Fruit fly (Drosophila melanogaster) whole organism, embryonic: ENCODE measurements around the gene CG13829.

Source experiments
- ATbp ChIP-seq: fragments of 200-800 bp; sonication (Bioruptor generic); optimal IDR thresholded peaks from 2 replicates; lab custom pipeline; 2017; ENCODE audit warnings: missing biosample characterization, mild to moderate bottlenecking, missing genetic modification characterization, missing genetic modification reagents
- Awh ChIP-seq: fragments of 200-800 bp; sonication (Bioruptor generic); IDR thresholded peaks from 2 replicates; pipeline ENCODE4, ENCODE4 v1.3.6; 2022; ENCODE audit warnings: missing biosample characterization, missing genetic modification characterization
- CG10543 ChIP-seq: fragments of 200-800 bp; sonication (Bioruptor generic); optimal IDR thresholded peaks from 3 replicates; lab custom pipeline; 2017; ENCODE audit warnings: missing biosample characterization, mild to moderate bottlenecking, missing genetic modification characterization, moderate library complexity
- CG10979 ChIP-seq: fragments of 200-800 bp; sonication (Bioruptor generic); optimal IDR thresholded peaks from 2 replicates; lab custom pipeline; 2018; ENCODE audit warnings: missing biosample characterization, mild to moderate bottlenecking, missing genetic modification characterization, moderate library complexity
- CG11085 ChIP-seq: fragments of 200-800 bp; sonication (Bioruptor generic); IDR thresholded peaks from 2 replicates; pipeline ENCODE4 v1.3.6; 2022; ENCODE audit warnings: missing biosample characterization, missing genetic modification characterization
- CG15696 ChIP-seq: fragments of 200-800 bp; sonication (Bioruptor generic); optimal IDR thresholded peaks from 2 replicates; lab custom pipeline; 2019; ENCODE audit warnings: missing biosample characterization, mild to moderate bottlenecking, missing genetic modification characterization, moderate library complexity
- CG1603 ChIP-seq: fragments of 200-800 bp; sonication (Bioruptor generic); optimal IDR thresholded peaks from 2 replicates; lab custom pipeline; 2019; ENCODE audit warnings: missing biosample characterization, mild to moderate bottlenecking, missing genetic modification characterization, moderate library complexity
- CG17359 ChIP-seq: fragments of 200-800 bp; sonication (Bioruptor generic); optimal IDR thresholded peaks from 3 replicates; lab custom pipeline; 2018; ENCODE audit warnings: missing biosample characterization, mild to moderate bottlenecking, missing genetic modification characterization, moderate library complexity
- CG18599 ChIP-seq: fragments of 200-800 bp; sonication (Bioruptor generic); optimal IDR thresholded peaks from 3 replicates; lab custom pipeline; 2017; ENCODE audit warnings: missing biosample characterization, missing genetic modification characterization, mild to moderate bottlenecking, moderate library complexity, missing genetic modification reagents
- CG2120 ChIP-seq: fragments of 200-800 bp; sonication (Bioruptor generic); optimal IDR thresholded peaks from 3 replicates; lab custom pipeline; 2016; ENCODE audit warnings: missing biosample characterization, missing genetic modification characterization
- CG30403 ChIP-seq: fragments of 200-800 bp; sonication (Bioruptor generic); optimal IDR thresholded peaks from 3 replicates; lab custom pipeline; 2016; ENCODE audit warnings: missing biosample characterization, missing genetic modification characterization
- CG30431 ChIP-seq: fragments of 200-800 bp; sonication (Bioruptor generic); optimal IDR thresholded peaks from 2 replicates; lab custom pipeline; 2017; ENCODE audit warnings: missing biosample characterization, missing genetic modification characterization
- CG32767 ChIP-seq: fragments of 200-800 bp; sonication (Bioruptor generic); IDR thresholded peaks from 2 replicates; pipeline ENCODE4 v1.3.6; 2022; ENCODE audit warnings: missing biosample characterization, missing genetic modification characterization
- CG33557 ChIP-seq: fragments of 200-800 bp; sonication (Bioruptor generic); optimal IDR thresholded peaks from 2 replicates; lab custom pipeline; 2019; ENCODE audit warnings: missing biosample characterization, mild to moderate bottlenecking, missing genetic modification characterization, moderate library complexity
- CG3407 ChIP-seq: fragments of 200-800 bp; sonication (Bioruptor generic); optimal IDR thresholded peaks from 2 replicates; lab custom pipeline; 2018; ENCODE audit warnings: missing biosample characterization, mild to moderate bottlenecking, missing genetic modification characterization
- CG5953 ChIP-seq: fragments of 200-800 bp; sonication (Bioruptor generic); IDR thresholded peaks from 2 replicates; pipeline ENCODE4 v1.3.6; 2022; ENCODE audit warnings: missing biosample characterization, missing genetic modification characterization
- CG7556 ChIP-seq: fragments of 200-800 bp; sonication (Bioruptor generic); optimal IDR thresholded peaks from 2 replicates; lab custom pipeline; 2017; ENCODE audit warnings: missing biosample characterization, mild to moderate bottlenecking, missing genetic modification characterization
- CG7928 ChIP-seq: fragments of 200-800 bp; sonication (Bioruptor generic); optimal IDR thresholded peaks from 2 replicates; lab custom pipeline; 2017; ENCODE audit warnings: missing biosample characterization, mild to moderate bottlenecking, missing genetic modification characterization
- CG8359 ChIP-seq: fragments of 200-800 bp; sonication (Bioruptor generic); optimal IDR thresholded peaks from 2 replicates; lab custom pipeline; 2017; ENCODE audit warnings: missing biosample characterization, mild to moderate bottlenecking, missing genetic modification characterization, borderline replicate concordance
- CG9727 ChIP-seq: fragments of 200-800 bp; sonication (Bioruptor generic); optimal IDR thresholded peaks from 3 replicates; lab custom pipeline; 2017; ENCODE audit warnings: missing biosample characterization, mild to moderate bottlenecking, missing genetic modification characterization
- HHEX ChIP-seq: fragments of 200-800 bp; sonication (Bioruptor generic); optimal IDR thresholded peaks from 3 replicates; lab custom pipeline; 2017; ENCODE audit warnings: missing biosample characterization, mild to moderate bottlenecking, missing genetic modification characterization, missing genetic modification reagents
- Pdp1 ChIP-seq, 2 experiments: fragments of 200-800 bp; sonication (Bioruptor generic); optimal IDR thresholded peaks; 3 replicates each; lab custom pipeline; 2016; ENCODE audit warnings: missing biosample characterization in 2 of 2, missing genetic modification characterization in 2 of 2, mild to moderate bottlenecking in 1 of 2, moderate library complexity in 1 of 2
- Ptx1 ChIP-seq: fragments of 200-800 bp; sonication (Bioruptor generic); IDR thresholded peaks from 2 replicates; pipeline ENCODE4 v1.3.6; 2022; ENCODE audit warnings: missing biosample characterization, missing genetic modification characterization
- Scr ChIP-seq: fragments of 200-800 bp; sonication (Bioruptor generic); IDR thresholded peaks from 2 replicates; pipeline ENCODE4 v1.3.6; 2022; ENCODE audit warnings: missing biosample characterization, missing genetic modification characterization; ENCODE audit not compliant: partially characterized antibody
- Usf ChIP-seq: fragments of 200-800 bp; sonication (Bioruptor generic); optimal IDR thresholded peaks from 2 replicates; lab custom pipeline; 2017; ENCODE audit warnings: missing genotype, missing biosample characterization, missing genetic modification characterization
- Xrp1 ChIP-seq: fragments of 200-800 bp; sonication (Bioruptor generic); IDR thresholded peaks from 2 replicates; pipeline ENCODE4 v1.3.6; 2022; ENCODE audit warnings: missing biosample characterization, missing genetic modification characterization
- ac ChIP-seq: fragments of 200-800 bp; sonication (Bioruptor generic); optimal IDR thresholded peaks from 3 replicates; lab custom pipeline; 2017; ENCODE audit warnings: missing biosample characterization, mild to moderate bottlenecking, missing genetic modification characterization
- ase ChIP-seq: fragments of 200-800 bp; sonication (Bioruptor generic); IDR thresholded peaks from 3 replicates; pipeline ENCODE4 v1.3.6; 2022; ENCODE audit warnings: missing biosample characterization, missing genetic modification characterization
- bab2 ChIP-seq: fragments of 200-800 bp; sonication (Bioruptor generic); optimal IDR thresholded peaks from 2 replicates; lab custom pipeline; 2016; ENCODE audit warnings: missing biosample characterization, missing genetic modification characterization
- bbx ChIP-seq: fragments of 200-800 bp; sonication (Bioruptor generic); IDR thresholded peaks from 2 replicates; pipeline ENCODE4 v1.3.6; 2022; ENCODE audit warnings: missing biosample characterization, missing genetic modification characterization; ENCODE audit not compliant: partially characterized antibody
- btn ChIP-seq: fragments of 200-800 bp; sonication (Bioruptor generic); optimal IDR thresholded peaks from 2 replicates; lab custom pipeline; 2016; ENCODE audit warnings: missing biosample characterization, missing genetic modification characterization
- dmrt11E ChIP-seq: fragments of 200-800 bp; sonication (Bioruptor generic); optimal IDR thresholded peaks from 3 replicates; lab custom pipeline; 2018; ENCODE audit warnings: missing biosample characterization, mild to moderate bottlenecking, missing genetic modification characterization, moderate library complexity
- dmrt99B ChIP-seq: fragments of 200-800 bp; sonication (Bioruptor generic); optimal IDR thresholded peaks from 2 replicates; lab custom pipeline; 2018; ENCODE audit warnings: missing biosample characterization, mild to moderate bottlenecking, missing genetic modification characterization, moderate library complexity
- fd102C ChIP-seq: fragments of 200-800 bp; sonication (Bioruptor generic); optimal IDR thresholded peaks from 2 replicates; lab custom pipeline; 2018; ENCODE audit warnings: missing biosample characterization, mild to moderate bottlenecking, missing genetic modification characterization, moderate library complexity
- fd64A ChIP-seq: fragments of 200-800 bp; sonication (Bioruptor generic); optimal IDR thresholded peaks from 3 replicates; lab custom pipeline; 2018; ENCODE audit warnings: missing biosample characterization, mild to moderate bottlenecking, missing genetic modification characterization
- fd96Cb ChIP-seq: fragments of 200-800 bp; sonication (Bioruptor generic); optimal IDR thresholded peaks from 2 replicates; lab custom pipeline; 2018; ENCODE audit warnings: missing biosample characterization, mild to moderate bottlenecking, missing genetic modification characterization, moderate library complexity
- fru ChIP-seq: fragments of >200 bp; optimal IDR thresholded peaks from 2 replicates; lab custom pipeline; 2017
- nau ChIP-seq: fragments of 200-800 bp; sonication (Bioruptor generic); optimal IDR thresholded peaks from 3 replicates; lab custom pipeline; 2017; ENCODE audit warnings: missing biosample characterization, mild to moderate bottlenecking, missing genetic modification characterization, missing genetic modification reagents
- odd ChIP-seq: fragments of 200-800 bp; sonication (Bioruptor generic); optimal IDR thresholded peaks from 2 replicates; lab custom pipeline; 2017; ENCODE audit warnings: missing biosample characterization, mild to moderate bottlenecking, missing genetic modification characterization
- onecut ChIP-seq: fragments of 200-800 bp; sonication (Bioruptor generic); IDR thresholded peaks from 2 replicates; pipeline ENCODE4 v1.3.6; 2022; ENCODE audit warnings: missing biosample characterization, missing genetic modification characterization
- p53 ChIP-seq: fragments of 200-800 bp; sonication (Bioruptor generic); optimal IDR thresholded peaks from 2 replicates; lab custom pipeline; 2016; ENCODE audit warnings: missing biosample characterization, missing genetic modification characterization
- pan ChIP-seq, 4 experiments: fragments of >200 bp in 3 of 4; fragments of 200-800 bp in 1 of 4; sonication (Bioruptor generic) in 1 of 4; optimal IDR thresholded peaks in 3 of 4; IDR thresholded peaks in 1 of 4; 2 replicates each; pipeline versions ENCODE4 v1.3.6 to Lab custom; 2017 to 2022; ENCODE audit warnings: missing biosample characterization in 2 of 4, missing genetic modification characterization in 2 of 4, mixed read lengths in 1 of 4
- prd ChIP-seq, 3 experiments: fragments of >200 bp in 2 of 3; fragments of 200-800 bp in 1 of 3; sonication (Bioruptor generic) in 1 of 3; optimal IDR thresholded peaks in 2 of 3; IDR thresholded peaks in 1 of 3; 2 replicates in 2 of 3; 3 replicates in 1 of 3; pipeline versions ENCODE4 v1.3.6 to Lab custom; 2017 to 2022; ENCODE audit warnings: missing biosample characterization in 1 of 3, missing genetic modification characterization in 1 of 3
- pros ChIP-seq: fragments of 200-800 bp; sonication (Bioruptor generic); optimal IDR thresholded peaks from 3 replicates; lab custom pipeline; 2019; ENCODE audit warnings: missing biosample characterization, mild to moderate bottlenecking, missing genetic modification characterization, moderate library complexity
- row ChIP-seq: fragments of 200-800 bp; sonication (Bioruptor generic); IDR thresholded peaks from 3 replicates; pipeline ENCODE4 v1.3.6; 2022; ENCODE audit warnings: missing biosample characterization, missing genetic modification characterization
- run ChIP-seq: fragments of 200-800 bp; sonication (Bioruptor generic); optimal IDR thresholded peaks from 3 replicates; lab custom pipeline; 2018; ENCODE audit warnings: missing biosample characterization, mild to moderate bottlenecking, missing genetic modification characterization
- sens ChIP-seq: fragments of 200-800 bp; sonication (Bioruptor generic); peaks from one replicate; lab custom pipeline; 2016; ENCODE audit warnings: missing biosample characterization, missing genetic modification characterization
- zfh1 ChIP-seq: fragments of 200-800 bp; sonication (Bioruptor generic); IDR thresholded peaks from 3 replicates; pipeline ENCODE4 v1.3.6; 2022; ENCODE audit warnings: missing biosample characterization, missing genetic modification characterization

The CG13829 gene

dm6 chr3R:23134690-23135089 lies 26.4 kb downstream of the CG13829 start:
- TF ChIP-seq ATbp (GFP tag; lab: Kevin White, UChicago) (peak; percentile 37), bab2 (GFP tag; lab: Kevin White, UChicago) (peak; percentile 4), CG30431 (no peak), CG32767 (GFP tag; lab: Robert Waterston, UW) (peak; percentile 32; the same call in 1 of the 2 replicates), onecut (0 out of 2 replicates have a peak, but pooled peaks have one; percentile 8), CG30403 (GFP tag; lab: Kevin White, UChicago) (no peak), btn (GFP tag; lab: Kevin White, UChicago) (peak; percentile 12), CG18599 (GFP tag; lab: Kevin White, UChicago) (no peak), bbx (no peak), HHEX (GFP tag; lab: Kevin White, UChicago) (peak; percentile 1), CG11085 (no peak), CG15696 (tag; lab: Kevin White, UChicago) (peak; percentile 60), dmrt99B (peak; percentile 3), Ptx1 (GFP tag; lab: Robert Waterston, UW) (no peak), row (GFP tag; lab: Robert Waterston, UW) (no peak), CG17359 (peak; percentile 16), CG7928 (no peak), Scr (GFP tag; lab: Robert Waterston, UW) (no peak), ac (peak; percentile 26), fd64A (GFP tag; lab: Kevin White, UChicago) (peak; percentile 42), CG10979 (tag; lab: Kevin White, UChicago) (no peak), CG1603 (tag; lab: Kevin White, UChicago) (peak; percentile 31), pan (optimal IDR thresholded peaks at IDR 0.05; lab: Kevin White, UChicago) (no peak), pan (GFP tag; optimal IDR thresholded peaks at IDR 0.05 in 1 of 2, IDR thresholded peaks at IDR 0.05 in 1 of 2) (peak in 1 of 2 experiments; percentile 9), Awh (GFP tag; lab: Robert Waterston, UW) (peak; percentile 39; the same call in 1 of the 2 replicates), prd (optimal IDR thresholded peaks at IDR 0.05; lab: Kevin White, UChicago) (no peak), prd (GFP tag; IDR thresholded peaks at IDR 0.05; lab: Robert Waterston, UW) (peak; percentile 21; the same call in 1 of the 3 replicates), Xrp1 (GFP tag; lab: Robert Waterston, UW) (peak; percentile 42; the same call in 1 of the 2 replicates), CG3407 (GFP tag; lab: Kevin White, UChicago) (peak; percentile 0), odd (GFP tag; lab: Kevin White, UChicago) (peak; percentile 2), Usf (no peak), run (tag; lab: Kevin White, UChicago) (no peak), fd96Cb (tag; lab: Kevin White, UChicago) (no peak), zfh1 (GFP tag; lab: Robert Waterston, UW) (peak; percentile 34; the same call in 1 of the 3 replicates), nau (GFP tag; lab: Kevin White, UChicago) (no peak), sens (peak; percentile 65), p53 (GFP tag; lab: Kevin White, UChicago) (no peak), CG9727 (GFP tag; lab: Kevin White, UChicago) (no peak), CG2120 (GFP tag; lab: Kevin White, UChicago) (no peak), fru (lab: Kevin White, UChicago) (no peak), CG8359 (GFP tag; lab: Kevin White, UChicago) (no peak), dmrt11E (tag; lab: Kevin White, UChicago) (peak; percentile 20), CG7556 (GFP tag; lab: Kevin White, UChicago) (no peak), CG33557 (peak; percentile 53), ase (GFP tag; lab: Robert Waterston, UW) (0 out of 3 replicates have a peak, but pooled peaks have one; percentile 14), fd102C (GFP tag; lab: Kevin White, UChicago) (peak; percentile 58), Pdp1 (GFP tag; optimal IDR thresholded peaks at IDR 0.05; lab: Kevin White, UChicago) (peak in 1 of 2 experiments; percentile 6), CG10543 (GFP tag; lab: Kevin White, UChicago) (peak; percentile 20), pros (GFP tag; lab: Kevin White, UChicago) (peak; percentile 1), CG5953 (GFP tag; lab: Robert Waterston, UW) (0 out of 2 replicates have a peak, but pooled peaks have one; percentile 7)
